Worm (Caenorhabditis elegans): ENCODE results near the gene Y113G7B.12.

DNA sequence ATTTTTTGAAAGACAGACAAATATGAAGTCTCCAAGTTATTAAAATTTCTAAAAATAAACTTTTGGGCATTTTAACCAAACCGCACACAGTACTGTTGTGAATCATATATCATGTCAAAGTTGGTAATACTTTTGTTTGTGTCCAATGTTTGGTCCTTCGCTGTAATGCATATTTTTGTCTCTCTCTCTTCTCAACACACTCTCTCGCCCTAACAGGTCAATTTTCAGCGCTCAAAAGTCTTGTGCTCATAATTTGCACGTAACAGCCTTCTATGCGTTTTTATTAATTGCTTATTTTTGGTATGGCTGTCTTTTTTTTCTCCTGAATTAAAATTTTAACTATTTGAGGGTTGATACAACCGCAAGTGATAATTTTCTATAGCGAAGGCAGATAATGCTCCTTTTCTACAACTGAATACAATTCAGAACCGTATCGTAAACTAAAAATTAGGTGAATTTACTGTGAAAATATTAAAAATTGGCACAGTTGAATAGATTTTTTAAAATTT, 50.6 kb downstream of the Y113G7B.12 start:
- no peak for TF ChIP-seq nhr-11 (tag; optimal IDR thresholded peaks at IDR 0.05)
- TF ChIP-seq aly-2 (tag; optimal IDR thresholded peaks at IDR 0.05) = no peak
- no peak for TF ChIP-seq ceh-16 (tag; optimal IDR thresholded peaks at IDR 0.05)
- no peak for TF ChIP-seq unc-39 (tag; optimal IDR thresholded peaks at IDR 0.05)

Data from whole organism, L2 larva.